Fruit fly (Drosophila melanogaster) ovary, adult (tissue): Measurements from ENCODE around the gene SNF4Agamma.

ENCODE experiments used
- CG17801 ChIP-seq: fragments of 200-800 bp; optimal IDR thresholded peaks from 2 replicates; lab custom pipeline; 2019; ENCODE audit warnings: missing biosample characterization, mild to moderate bottlenecking, missing genetic modification characterization, moderate library complexity; ENCODE audit not compliant: partially characterized antibody

The SNF4Agamma gene

dm6 chr3R:21154130-21154529 is 13.6 kb downstream of the SNF4Agamma start:
- no peak for TF ChIP-seq CG17801 (GFP tag; lab: Kevin White, UChicago)

dm6 chr3R:21155931-21156488 is 15.5 kb downstream of the SNF4Agamma start:
- TF ChIP-seq CG17801 (GFP tag; lab: Kevin White, UChicago), result no peak

- TF ChIP-seq CG17801 (GFP tag; lab: Kevin White, UChicago), result peak; percentile 64
Observed at dm6 chr3R:21156572-21157480, 16.3 kb downstream of the SNF4Agamma start.

- no peak for TF ChIP-seq CG17801 (GFP tag; lab: Kevin White, UChicago)
Observed at dm6 chr3R:21158643-21159042, 18.1 kb downstream of the SNF4Agamma start.

- no peak for TF ChIP-seq CG17801 (GFP tag; lab: Kevin White, UChicago)
Observed at dm6 chr3R:21161042-21161532, 20.5 kb downstream of the SNF4Agamma start, which contains the start of gene cDIP. cDIP (minus strand) TSS chr3R:21161092.

- TF ChIP-seq CG17801 (GFP tag; lab: Kevin White, UChicago), result no peak
Observed at dm6 chr3R:21161620-21162029, 21.1 kb downstream of the SNF4Agamma start.

dm6 chr3R:21163318-21163828 is 22.8 kb downstream of the SNF4Agamma start, which contains the start of gene CG5810:
CG5810 (plus strand) TSS chr3R:21163778.
- TF ChIP-seq CG17801 (GFP tag; lab: Kevin White, UChicago), result no peak

- TF ChIP-seq CG17801 (GFP tag; lab: Kevin White, UChicago), result no peak
Observed at dm6 chr3R:21168105-21168504, 27.6 kb downstream of the SNF4Agamma start, which contains the start of gene Snmp1. Snmp1 (minus strand) TSS chr3R:21168205.

- TF ChIP-seq CG17801 (GFP tag; lab: Kevin White, UChicago), result peak; percentile 52
Observed at dm6 chr3R:21169525-21170149, 29.1 kb downstream of the SNF4Agamma start.

- no peak for TF ChIP-seq CG17801 (GFP tag; lab: Kevin White, UChicago)
Observed at dm6 chr3R:21176663-21177145, 36.2 kb downstream of the SNF4Agamma start.

dm6 chr3R:21179592-21180390 is 39.3 kb downstream of the SNF4Agamma start:
- no peak for TF ChIP-seq CG17801 (GFP tag; lab: Kevin White, UChicago)

- TF ChIP-seq CG17801 (GFP tag; lab: Kevin White, UChicago), result no peak
Observed at dm6 chr3R:21180391-21180796, 39.9 kb downstream of the SNF4Agamma start.

dm6 chr3R:21181957-21182356 is 41.4 kb downstream of the SNF4Agamma start:
- TF ChIP-seq CG17801 (GFP tag; lab: Kevin White, UChicago), result no peak
